Worm (Caenorhabditis elegans) whole organism, L2 larva: ENCODE results near the gene syg-2.

Experiments
- R02D3.7 ChIP-seq: fragments of 150-350 bp; optimal IDR thresholded peaks from 2 replicates; lab custom pipeline; 2014; ENCODE audit warnings: missing biosample characterization, missing genetic modification characterization
- aly-2 ChIP-seq: fragments of 150-350 bp; optimal IDR thresholded peaks from 2 replicates; lab custom pipeline; 2014; ENCODE audit warnings: missing biosample characterization, missing genetic modification characterization
- ama-1 ChIP-seq: fragments of 150-350 bp; optimal IDR thresholded peaks from 2 replicates; lab custom pipeline; 2018; ENCODE audit warnings: inconsistent platforms
- crh-2 ChIP-seq: sonication (generic microtip); optimal IDR thresholded peaks from 2 replicates; lab custom pipeline; 2017; ENCODE audit warnings: missing biosample characterization, missing genetic modification characterization
- elt-3 ChIP-seq: sonication (generic microtip); optimal IDR thresholded peaks from 2 replicates; lab custom pipeline; 2017; ENCODE audit warnings: missing biosample characterization, missing genetic modification characterization
- lsy-2 ChIP-seq, 2 experiments: fragments of 150-350 bp in 1 of 2; sonication (generic microtip) in 1 of 2; optimal IDR thresholded peaks; 2 replicates each; lab custom pipeline; 2014 to 2017; ENCODE audit warnings: missing biosample characterization in 2 of 2, missing genetic modification characterization in 2 of 2
- nhr-12 ChIP-seq: fragments of 150-350 bp; optimal IDR thresholded peaks from 2 replicates; lab custom pipeline; 2014; ENCODE audit warnings: missing biosample characterization, missing genetic modification characterization
- nhr-23 ChIP-seq: fragments of 150-350 bp; optimal IDR thresholded peaks from 2 replicates; lab custom pipeline; 2014; ENCODE audit warnings: missing biosample characterization, missing genetic modification reagents, missing genetic modification characterization
- nhr-237 ChIP-seq: fragments of 150-350 bp; optimal IDR thresholded peaks from 2 replicates; lab custom pipeline; 2014; ENCODE audit warnings: missing biosample characterization, missing genetic modification characterization
- unc-39 ChIP-seq: fragments of 150-350 bp; optimal IDR thresholded peaks from 2 replicates; lab custom pipeline; 2014; ENCODE audit warnings: missing biosample characterization, missing genetic modification characterization
- unc-62 ChIP-seq: fragments of 150-350 bp; optimal IDR thresholded peaks from 2 replicates; lab custom pipeline; 2014; ENCODE audit warnings: missing biosample characterization, missing genetic modification reagents, missing genetic modification characterization
- ztf-11 ChIP-seq: sonication (generic microtip); optimal IDR thresholded peaks from 2 replicates; lab custom pipeline; 2017; ENCODE audit warnings: missing biosample characterization, missing genetic modification characterization

DNA sequence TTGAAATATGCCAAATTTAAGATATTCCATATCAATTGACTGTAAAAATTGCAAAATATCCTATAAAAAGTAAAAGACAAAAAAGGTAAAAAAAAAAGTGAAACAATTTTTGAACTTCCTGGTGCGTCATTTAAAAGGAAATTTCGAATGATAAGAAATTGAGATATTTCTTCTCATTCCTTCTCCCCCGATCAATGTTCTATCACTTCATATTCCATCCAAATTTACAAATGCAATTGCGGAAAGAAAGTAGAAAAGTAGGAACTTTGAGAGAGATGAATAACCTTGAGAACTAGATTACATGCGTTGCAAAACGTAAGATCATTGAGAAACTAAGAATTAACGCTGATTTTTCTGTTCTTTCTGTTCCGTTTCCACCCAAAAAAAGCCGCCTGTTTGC, 54.8 kb downstream of the syg-2 start:
- no peak for TF ChIP-seq unc-39 (tag; lab: Kevin White, UChicago)
- TF ChIP-seq ztf-11 (tag; lab: Kevin White, UChicago): no peak
- no peak for TF ChIP-seq ama-1
- no peak for TF ChIP-seq nhr-23 (tag; lab: Kevin White, UChicago)
- no peak for TF ChIP-seq nhr-12 (tag; lab: Kevin White, UChicago)
- TF ChIP-seq aly-2 (tag; lab: Kevin White, UChicago): no peak
- no peak for TF ChIP-seq R02D3.7 (tag; lab: Kevin White, UChicago)
- TF ChIP-seq elt-3 (tag; lab: Kevin White, UChicago): no peak
- TF ChIP-seq lsy-2 (tag; optimal IDR thresholded peaks at IDR 0.05; lab: Kevin White, UChicago): no peak
- TF ChIP-seq unc-62: no peak
- TF ChIP-seq crh-2 (tag; lab: Kevin White, UChicago): no peak
- TF ChIP-seq nhr-237 (tag; lab: Kevin White, UChicago): no peak
